In the genomic region with DNA sequence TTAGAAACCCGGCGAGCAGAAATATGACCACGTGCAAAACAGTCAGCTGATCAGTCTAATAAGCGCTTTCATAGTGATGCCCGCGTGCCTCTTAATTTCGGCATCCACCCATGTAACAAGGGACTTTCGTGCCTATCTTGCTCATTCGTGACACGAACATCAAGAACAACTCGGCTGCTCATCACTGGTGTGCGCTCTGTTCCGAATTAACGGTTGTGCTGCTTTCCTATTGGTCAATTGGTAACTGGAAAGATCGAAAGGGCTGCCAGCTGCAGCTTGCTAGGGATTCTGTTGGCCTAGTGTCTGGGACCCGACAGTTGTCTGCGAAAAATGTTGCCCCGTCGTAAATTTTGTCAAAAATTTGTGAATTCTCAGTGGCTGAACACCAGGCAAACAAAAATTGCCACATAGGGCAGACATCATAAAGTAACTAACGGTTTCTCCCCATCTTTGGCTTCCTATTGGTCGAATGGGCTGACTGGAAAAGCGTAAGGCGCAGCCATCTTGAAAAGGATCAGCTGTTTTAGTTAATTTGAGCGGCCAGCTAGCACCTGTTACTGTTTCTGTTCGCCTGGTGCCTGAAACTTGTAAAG, we compare ENCODE assay signal across 3 fruit fly cellular contexts.
TF ChIP-seq lines count a peak whose summit lies in the region.

No protein-coding gene starts in this region.

TF ChIP-seq in whole organism, embryonic, 481 proteins besides CTCF, POLR2A, EP300 and RAD21 (continued from another document and continues in another):
- TF ChIP-seq Max (GFP tag; optimal IDR thresholded peaks at IDR 0.05; lab: Kevin White, UChicago) (peak; percentile 38), h (optimal IDR thresholded peaks at IDR 0.05; lab: Kevin White, UChicago) (no peak), CG4360 (GFP tag; IDR thresholded peaks at IDR 0.05; lab: Robert Waterston, UW) (no peak), Opbp (GFP tag; IDR thresholded peaks at IDR 0.05; lab: Robert Waterston, UW; ENCODE audit: partially characterized antibody) (peak; percentile 94), so (GFP tag; IDR thresholded peaks at IDR 0.05; lab: Robert Waterston, UW) (0 out of 3 replicates have a peak, but pooled peaks have one; percentile 18), toy (GFP tag; IDR thresholded peaks at IDR 0.05; lab: Robert Waterston, UW) (no peak), CG7745 (tag; optimal IDR thresholded peaks at IDR 0.05; lab: Kevin White, UChicago) (peak; percentile 61), CG15073 (GFP tag; optimal IDR thresholded peaks at IDR 0.05; lab: Kevin White, UChicago) (no peak), CG12391 (tag; optimal IDR thresholded peaks at IDR 0.05; lab: Kevin White, UChicago) (no peak), pho (GFP tag; optimal IDR thresholded peaks at IDR 0.05; lab: Kevin White, UChicago) (peak; percentile 31), CG9932 (GFP tag; IDR thresholded peaks at IDR 0.05; lab: Robert Waterston, UW) (peak; percentile 48; the same call in 1 of the 2 replicates), Dek (tag; optimal IDR thresholded peaks at IDR 0.05; lab: Kevin White, UChicago) (no peak), ewg (GFP tag; optimal IDR thresholded peaks at IDR 0.05; lab: Kevin White, UChicago) (no peak), CG31441 (GFP tag; IDR thresholded peaks at IDR 0.05; lab: Robert Waterston, UW) (no peak), CG7839 (tag; optimal IDR thresholded peaks at IDR 0.05; lab: Kevin White, UChicago) (no peak), ATbp (GFP tag; optimal IDR thresholded peaks at IDR 0.05; lab: Kevin White, UChicago) (no peak), CG3407 (GFP tag; optimal IDR thresholded peaks at IDR 0.05; lab: Kevin White, UChicago) (no peak), Asciz (GFP tag; optimal IDR thresholded peaks at IDR 0.05; lab: Kevin White, UChicago) (no peak), CG11723 (GFP tag; optimal IDR thresholded peaks at IDR 0.05; lab: Kevin White, UChicago) (no peak), HHEX (GFP tag; optimal IDR thresholded peaks at IDR 0.05; lab: Kevin White, UChicago) (no peak), sna (GFP tag; IDR thresholded peaks at IDR 0.05; lab: Robert Waterston, UW; ENCODE audit: partially characterized antibody) (peak; percentile 96), kni (GFP tag; optimal IDR thresholded peaks at IDR 0.05; lab: Kevin White, UChicago) (peak; percentile 91), CG1792 (GFP tag; optimal IDR thresholded peaks at IDR 0.05; lab: Kevin White, UChicago) (no peak), CG4730 (GFP tag; IDR thresholded peaks at IDR 0.05; lab: Robert Waterston, UW) (no peak), CG12942 (GFP tag; optimal IDR thresholded peaks at IDR 0.05; lab: Kevin White, UChicago) (no peak), CkIIα-i1 (GFP tag; IDR thresholded peaks at IDR 0.05; lab: Robert Waterston, UW) (no peak), pb (GFP tag; optimal IDR thresholded peaks at IDR 0.05; lab: Kevin White, UChicago) (no peak), dm (GFP tag; optimal IDR thresholded peaks at IDR 0.05; lab: Kevin White, UChicago) (peak; percentile 51), ttk (GFP tag; IDR thresholded peaks at IDR 0.05; lab: Robert Waterston, UW) (no peak), CG17568 (GFP tag; optimal IDR thresholded peaks at IDR 0.05; lab: Kevin White, UChicago) (no peak), CG15696 (tag; optimal IDR thresholded peaks at IDR 0.05; lab: Kevin White, UChicago) (no peak), CG2875 (GFP tag; optimal IDR thresholded peaks at IDR 0.05; lab: Kevin White, UChicago) (no peak), CG9727 (GFP tag; optimal IDR thresholded peaks at IDR 0.05; lab: Kevin White, UChicago) (peak; percentile 2), schlank (tag; optimal IDR thresholded peaks at IDR 0.05; lab: Kevin White, UChicago) (no peak), Adf1 (GFP tag; IDR thresholded peaks at IDR 0.05; lab: Robert Waterston, UW) (no peak), CG8944 (GFP tag; optimal IDR thresholded peaks at IDR 0.05; lab: Kevin White, UChicago) (no peak), sens (GFP tag; lab: Kevin White, UChicago) (peak; percentile 68), nom (GFP tag; optimal IDR thresholded peaks at IDR 0.05; lab: Kevin White, UChicago) (peak; percentile 38), CG10431 (GFP tag; optimal IDR thresholded peaks at IDR 0.05; lab: Kevin White, UChicago) (peak; percentile 6), CG14710 (tag; optimal IDR thresholded peaks at IDR 0.05; lab: Kevin White, UChicago) (peak; percentile 60), zfh1 (GFP tag; IDR thresholded peaks at IDR 0.05; lab: Robert Waterston, UW) (no peak), Sox102F (GFP tag; optimal IDR thresholded peaks at IDR 0.05; lab: Kevin White, UChicago) (no peak), NfI (GFP tag; optimal IDR thresholded peaks at IDR 0.05; lab: Kevin White, UChicago) (peak; percentile 10)

TF ChIP-seq in whole organism, prepupa, 60 proteins besides CTCF, POLR2A, EP300 and RAD21 (continued from another document):
- no peak for TF ChIP-seq CG6163 (GFP tag; IDR thresholded peaks at IDR 0.05; lab: Robert Waterston, UW)
- no peak for TF ChIP-seq Ets96B (tag; optimal IDR thresholded peaks at IDR 0.05; lab: Kevin White, UChicago)
- no peak for TF ChIP-seq Ets21C (GFP tag; optimal IDR thresholded peaks at IDR 0.05; lab: Kevin White, UChicago)
- TF ChIP-seq OdsH (GFP tag; optimal IDR thresholded peaks at IDR 0.05; lab: Kevin White, UChicago), result no peak
- TF ChIP-seq CG8119 (GFP tag; IDR thresholded peaks at IDR 0.05; lab: Robert Waterston, UW), result no peak
- no peak for TF ChIP-seq CG10631 (GFP tag; optimal IDR thresholded peaks at IDR 0.05; lab: Kevin White, UChicago)
- TF ChIP-seq CG4318 (GFP tag; optimal IDR thresholded peaks at IDR 0.05; lab: Kevin White, UChicago), result no peak
- peak; percentile 91 for TF ChIP-seq svp (GFP tag; lab: Kevin White, UChicago)
- no peak for TF ChIP-seq CG11902 (GFP tag; optimal IDR thresholded peaks at IDR 0.05; lab: Kevin White, UChicago)
- no peak for TF ChIP-seq spab (GFP tag; optimal IDR thresholded peaks at IDR 0.05; lab: Kevin White, UChicago)
- no peak for TF ChIP-seq CG10669 (GFP tag; optimal IDR thresholded peaks at IDR 0.05; lab: Kevin White, UChicago)
- peak; percentile 46 for TF ChIP-seq esn (GFP tag; optimal IDR thresholded peaks at IDR 0.05; lab: Kevin White, UChicago)
- TF ChIP-seq Hr38 (GFP tag; optimal IDR thresholded peaks at IDR 0.05; lab: Kevin White, UChicago), result no peak
- no peak for TF ChIP-seq lz (GFP tag; optimal IDR thresholded peaks at IDR 0.05; lab: Kevin White, UChicago)
- TF ChIP-seq CG32006 (GFP tag; optimal IDR thresholded peaks at IDR 0.05; lab: Kevin White, UChicago), result no peak
- no peak for TF ChIP-seq Met (GFP tag; optimal IDR thresholded peaks at IDR 0.05; lab: Kevin White, UChicago)
- TF ChIP-seq CG11762 (GFP tag; optimal IDR thresholded peaks at IDR 0.05; lab: Kevin White, UChicago; ENCODE audit: insufficient read depth), result no peak
- peak; percentile 35 for TF ChIP-seq CG3919 (GFP tag; optimal IDR thresholded peaks at IDR 0.05; lab: Kevin White, UChicago)
- peak; percentile 59 for TF ChIP-seq dsx (GFP tag; optimal IDR thresholded peaks at IDR 0.05; lab: Kevin White, UChicago; ENCODE audit: poor library complexity, severe bottlenecking)
- no peak for TF ChIP-seq CG11294 (GFP tag; IDR thresholded peaks at IDR 0.05; lab: Robert Waterston, UW)
- no peak for TF ChIP-seq fd85E (GFP tag; optimal IDR thresholded peaks at IDR 0.05; lab: Kevin White, UChicago)
- TF ChIP-seq ss (GFP tag; optimal IDR thresholded peaks at IDR 0.05; lab: Kevin White, UChicago), result peak in 1 of 2 experiments; percentile 42
- TF ChIP-seq CG16779 (tag; optimal IDR thresholded peaks at IDR 0.05; lab: Kevin White, UChicago), result no peak
- TF ChIP-seq Lpt (GFP tag; optimal IDR thresholded peaks at IDR 0.05; lab: Kevin White, UChicago), result no peak
- no peak for TF ChIP-seq Sox15 (GFP tag; optimal IDR thresholded peaks at IDR 0.05; lab: Kevin White, UChicago)
- TF ChIP-seq Sox102F (GFP tag; optimal IDR thresholded peaks at IDR 0.05; lab: Kevin White, UChicago), result peak; percentile 42
- peak; percentile 66 for TF ChIP-seq Eip78C (GFP tag; lab: Kevin White, UChicago)
- TF ChIP-seq eg (GFP tag; IDR thresholded peaks at IDR 0.05; lab: Robert Waterston, UW), result 0 out of 3 replicates have a peak, but pooled peaks have one; percentile 10
- TF ChIP-seq CG8632 (GFP tag; optimal IDR thresholded peaks at IDR 0.05; lab: Kevin White, UChicago), result no peak
- TF ChIP-seq cyc (GFP tag; optimal IDR thresholded peaks at IDR 0.05; lab: Kevin White, UChicago), result no peak
- peak; percentile 58 for TF ChIP-seq Sox14 (GFP tag; optimal IDR thresholded peaks at IDR 0.05; lab: Kevin White, UChicago)
- no peak for TF ChIP-seq net (GFP tag; optimal IDR thresholded peaks at IDR 0.05; lab: Kevin White, UChicago)
- TF ChIP-seq Blimp-1 (GFP tag; optimal IDR thresholded peaks at IDR 0.05; lab: Kevin White, UChicago), result no peak
- TF ChIP-seq fkh (GFP tag; optimal IDR thresholded peaks at IDR 0.05; lab: Kevin White, UChicago), result no peak
- no peak for TF ChIP-seq fd59A (GFP tag; optimal IDR thresholded peaks at IDR 0.05; lab: Kevin White, UChicago)
- no peak for TF ChIP-seq CG7368 (GFP tag; optimal IDR thresholded peaks at IDR 0.05; lab: Kevin White, UChicago)
- TF ChIP-seq Hr39 (GFP tag; optimal IDR thresholded peaks at IDR 0.05; lab: Kevin White, UChicago), result no peak
- TF ChIP-seq CG3032 (tag; optimal IDR thresholded peaks at IDR 0.05; lab: Kevin White, UChicago), result no peak
- no peak for TF ChIP-seq acj6 (GFP tag; optimal IDR thresholded peaks at IDR 0.05; lab: Kevin White, UChicago)
- no peak for TF ChIP-seq Eip93F (GFP tag; optimal IDR thresholded peaks at IDR 0.05; lab: Kevin White, UChicago)
- TF ChIP-seq CG31627 (GFP tag; optimal IDR thresholded peaks at IDR 0.05; lab: Kevin White, UChicago), result no peak

TF ChIP-seq in whole organism, wandering third instar larva, 38 proteins besides CTCF, POLR2A, EP300 and RAD21 (continued from another document):
- TF ChIP-seq br (GFP tag; optimal IDR thresholded peaks at IDR 0.05; lab: Kevin White, UChicago), result peak; percentile 45
- TF ChIP-seq fru (GFP tag; optimal IDR thresholded peaks at IDR 0.05; lab: Kevin White, UChicago), result peak; percentile 89
- TF ChIP-seq dmrt93B (GFP tag; optimal IDR thresholded peaks at IDR 0.05; lab: Kevin White, UChicago), result no peak
